Worm (Caenorhabditis elegans) whole organism, midembryonic: ENCODE measurements around the gene hum-8.

ENCODE experiments used
- T22C8.4 ChIP-seq: fragments of 200-800 bp; sonication (Bioruptor generic); IDR thresholded peaks from 2 replicates; pipeline ENCODE4 v1.3.6; 2022; ENCODE audit warnings: missing genetic modification characterization, missing compliant biosample characterization
- cog-1 ChIP-seq: sonication (generic microtip); optimal IDR thresholded peaks from 2 replicates; lab custom pipeline; 2016; ENCODE audit warnings: missing genetic modification characterization, missing compliant biosample characterization
- flt-1 ChIP-seq: fragments of 200-800 bp; sonication (Bioruptor generic); IDR thresholded peaks from 2 replicates; pipeline ENCODE4 v1.3.6; 2022; ENCODE audit warnings: missing genetic modification characterization, missing compliant biosample characterization
- klf-2 ChIP-seq: fragments of 200-800 bp; sonication (Bioruptor generic); conservative IDR thresholded peaks from 2 replicates; pipeline ENCODE4 v1.3.6; 2022; ENCODE audit warnings: missing genetic modification reagents, missing genetic modification characterization, missing compliant biosample characterization
- med-1 ChIP-seq: sonication (generic microtip); optimal IDR thresholded peaks from 2 replicates; lab custom pipeline; 2017; ENCODE audit warnings: missing genetic modification characterization, mild to moderate bottlenecking, missing compliant biosample characterization, antibody characterized with exemption, missing genetic modification reagents; ENCODE audit not compliant: insufficient read depth
- ref-1 ChIP-seq: fragments of 200-800 bp; sonication (Bioruptor generic); conservative IDR thresholded peaks from 2 replicates; pipeline ENCODE4 v1.3.6; 2022; ENCODE audit warnings: missing genetic modification reagents, missing genetic modification characterization, missing compliant biosample characterization
- tab-1 ChIP-seq: fragments of 200-800 bp; sonication (Bioruptor generic); IDR thresholded peaks from 2 replicates; pipeline ENCODE4 v1.3.6; 2022; ENCODE audit warnings: missing genetic modification characterization, missing compliant biosample characterization
- ztf-23 ChIP-seq: fragments of 200-800 bp; sonication (Bioruptor generic); IDR thresholded peaks from 2 replicates; pipeline ENCODE4 v1.3.6; 2022; ENCODE audit warnings: missing genetic modification reagents, missing genetic modification characterization, missing compliant biosample characterization
- ztf-29 ChIP-seq: fragments of 200-800 bp; sonication (Bioruptor generic); IDR thresholded peaks from 2 replicates; pipeline ENCODE4 v1.3.6; 2022; ENCODE audit warnings: missing genetic modification reagents, missing genetic modification characterization, missing compliant biosample characterization

DNA sequence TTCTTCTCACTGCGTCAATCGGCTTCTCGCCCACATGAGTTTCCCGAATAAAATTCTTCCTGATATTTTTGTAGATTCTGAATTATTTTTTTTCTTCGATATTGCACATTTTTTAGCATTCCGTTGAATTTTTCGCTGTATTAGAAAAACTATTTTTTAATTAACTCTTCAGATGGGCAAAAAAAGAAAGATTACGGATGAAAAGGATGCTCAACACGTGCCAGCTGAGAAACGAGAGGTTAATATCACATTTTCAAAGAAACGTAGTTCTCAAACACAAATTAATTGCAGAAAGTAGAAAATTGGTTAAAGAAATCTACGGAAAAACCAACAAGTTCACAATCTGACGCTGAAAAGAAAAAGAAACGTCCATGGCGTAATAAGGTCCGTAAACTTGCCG, 44.0 kb downstream of the hum-8 start, which contains the start of gene rrp-8:
- no peak for TF ChIP-seq tab-1 (GFP tag; lab: Robert Waterston, UW)
- TF ChIP-seq cog-1 = no peak
- TF ChIP-seq ztf-23 (GFP tag; lab: Robert Waterston, UW) = no peak
- TF ChIP-seq ref-1 (GFP tag; lab: Robert Waterston, UW) = no peak
- no peak for TF ChIP-seq ztf-29 (GFP tag; lab: Robert Waterston, UW)
- no peak for TF ChIP-seq flt-1 (GFP tag; lab: Robert Waterston, UW)
- TF ChIP-seq klf-2 = no peak
- TF ChIP-seq T22C8.4 (GFP tag; lab: Robert Waterston, UW) = no peak
- no peak for TF ChIP-seq med-1 (GFP tag; lab: Kevin White, UChicago)
